Worm (Caenorhabditis elegans): ENCODE data around the gene acp-6.
A peak's percentile ranks its signal among the peaks of the same experiment; 100 is the strongest.

Gene acp-6

ce11 chrIV:6421183-6421635 lies 4.7 kb downstream of the acp-6 start, which contains the start of gene puf-11 (continued):
- TF ChIP-seq B0336.3 (GFP tag; IDR thresholded peaks at IDR 0.05) (peak; percentile 93), T07F8.4 (tag; optimal IDR thresholded peaks at IDR 0.05) (no peak), dox-1 (GFP tag; IDR thresholded peaks at IDR 0.05) (peak; percentile 89), cebp-2 (GFP tag; IDR thresholded peaks at IDR 0.05) (no peak), unc-62 (GFP tag; optimal IDR thresholded peaks at IDR 0.05) (no peak), F22D6.2 (tag; optimal IDR thresholded peaks at IDR 0.05) (no peak), ekl-4 (GFP tag; IDR thresholded peaks at IDR 0.05) (peak; percentile 84), ceh-91 (GFP tag; IDR thresholded peaks at IDR 0.05) (peak; percentile 96), B0019.2 (GFP tag; conservative IDR thresholded peaks at IDR 0.05) (peak; percentile 78), ztf-18 (tag; optimal IDR thresholded peaks at IDR 0.05) (no peak), fkh-3 (tag; optimal IDR thresholded peaks at IDR 0.05) (no peak), ztf-28 (GFP tag; IDR thresholded peaks at IDR 0.05) (no peak), C06A6.2 (GFP tag; conservative IDR thresholded peaks at IDR 0.05) (no peak), tbp1 (GFP tag; optimal IDR thresholded peaks at IDR 0.05) (peak; percentile 67), nhr-179 (tag; optimal IDR thresholded peaks at IDR 0.05) (no peak), Y95B8A.8 (GFP tag; IDR thresholded peaks at IDR 0.05) (peak; percentile 61; the same call in 1 of the 2 replicates), lag-1 (GFP tag; IDR thresholded peaks at IDR 0.05) (no peak), F57C9.4 (tag; optimal IDR thresholded peaks at IDR 0.05) (no peak), B0261.1 (tag; optimal IDR thresholded peaks at IDR 0.05) (no peak), Y53G8AR.9 (GFP tag; conservative IDR thresholded peaks at IDR 0.05) (0 out of 2 replicates have a peak, but pooled peaks have one; percentile 19)

- no peak for TF ChIP-seq egl-44 (GFP tag; IDR thresholded peaks at IDR 0.05)
- TF ChIP-seq tbp1 (GFP tag; optimal IDR thresholded peaks at IDR 0.05) = no peak
- TF ChIP-seq snpc-4 (GFP tag; optimal IDR thresholded peaks at IDR 0.05) = no peak
- peak in 2 of 4 experiments; percentile 40 to 73 for TF ChIP-seq snpc-4 (tag; optimal IDR thresholded peaks at IDR 0.05)
- TF ChIP-seq ama-1 (optimal IDR thresholded peaks at IDR 0.05) = no peak
- TF ChIP-seq ama-1 (GFP tag; optimal IDR thresholded peaks at IDR 0.05) = no peak
- TF ChIP-seq K11D2.4 (GFP tag; IDR thresholded peaks at IDR 0.05) = no peak
- TF ChIP-seq zim-3 (tag; optimal IDR thresholded peaks at IDR 0.05) = no peak
- TF ChIP-seq madf-6 (GFP tag; IDR thresholded peaks at IDR 0.05) = peak; percentile 13; the same call in 1 of the 2 replicates
- no peak for TF ChIP-seq ceh-91 (GFP tag; IDR thresholded peaks at IDR 0.05)
- no peak for TF ChIP-seq ceh-27 (GFP tag; optimal IDR thresholded peaks at IDR 0.05)
- no peak for TF ChIP-seq nfyb-1 (GFP tag; IDR thresholded peaks at IDR 0.05)
- no peak for TF ChIP-seq nhr-90 (tag; optimal IDR thresholded peaks at IDR 0.05)
- TF ChIP-seq hsf-1 (GFP tag; IDR thresholded peaks at IDR 0.05) = no peak
- no peak for TF ChIP-seq rec-8 (tag; optimal IDR thresholded peaks at IDR 0.05)
- TF ChIP-seq ceh-40 (GFP tag; IDR thresholded peaks at IDR 0.05) = no peak
- no peak for TF ChIP-seq mcd-1 (GFP tag; IDR thresholded peaks at IDR 0.05)
- TF ChIP-seq hmg-20 (GFP tag; IDR thresholded peaks at IDR 0.05) = no peak
- no peak for TF ChIP-seq aptf-3 (GFP tag; IDR thresholded peaks at IDR 0.05)
- TF ChIP-seq bed-2 (GFP tag; IDR thresholded peaks at IDR 0.05) = no peak
- TF ChIP-seq Y95B8A.8 (GFP tag; IDR thresholded peaks at IDR 0.05) = no peak
- no peak for TF ChIP-seq snpc-3.4 (tag; optimal IDR thresholded peaks at IDR 0.05)
- no peak for TF ChIP-seq lin-26 (GFP tag; IDR thresholded peaks at IDR 0.05)
- no peak for TF ChIP-seq rcor-1 (GFP tag; IDR thresholded peaks at IDR 0.05)
- no peak for TF ChIP-seq F57A8.1 (GFP tag; optimal IDR thresholded peaks at IDR 0.05)
- no peak for TF ChIP-seq egrh-3 (GFP tag; IDR thresholded peaks at IDR 0.05)
- TF ChIP-seq nhr-179 (tag; optimal IDR thresholded peaks at IDR 0.05) = no peak
- TF ChIP-seq F33H1.4 (GFP tag; IDR thresholded peaks at IDR 0.05) = peak; percentile 68
- no peak for TF ChIP-seq hlh-12 (tag; optimal IDR thresholded peaks at IDR 0.05)
- no peak for TF ChIP-seq mxl-1 (tag; optimal IDR thresholded peaks at IDR 0.05)
- TF ChIP-seq rpc-1 (optimal IDR thresholded peaks at IDR 0.05) = no peak
- TF ChIP-seq rpc-1 (tag; optimal IDR thresholded peaks at IDR 0.05) = no peak
- no peak for TF ChIP-seq T07F8.4 (tag; optimal IDR thresholded peaks at IDR 0.05)
- peak; percentile 83 for TF ChIP-seq lsl-1 (GFP tag; optimal IDR thresholded peaks at IDR 0.05)
Observed at ce11 chrIV:6419031-6419582, 6.8 kb downstream of the acp-6 start, which contains the start of the genes Y73B6BL.23 and htp-2. TSS of gene Y73B6BL.23 (minus strand) at chrIV:6419081. TSS of gene htp-2 (plus strand) at chrIV:6419522.

All from whole organism, young adult.